Worm (Caenorhabditis elegans): ENCODE measurements around the gene ceh-75.

The ceh-75 gene

ce11 chrV:9918410-9918809 is 2.7 kb upstream of the ceh-75 start, which contains the start of gene C50H2.5:
TSS of gene C50H2.5 (plus strand) at chrV:9918710.
- no peak for TF ChIP-seq sem-4 (tag; optimal IDR thresholded peaks at IDR 0.05)
- no peak for TF ChIP-seq mab-5 (tag; optimal IDR thresholded peaks at IDR 0.05)
- no peak for TF ChIP-seq ztf-11 (tag; optimal IDR thresholded peaks at IDR 0.05)
- no peak for TF ChIP-seq gmeb-1 (tag; optimal IDR thresholded peaks at IDR 0.05)
- no peak for TF ChIP-seq nhr-23 (tag; optimal IDR thresholded peaks at IDR 0.05)
- TF ChIP-seq nhr-12 (tag; optimal IDR thresholded peaks at IDR 0.05), result no peak
- no peak for TF ChIP-seq ama-1 (optimal IDR thresholded peaks at IDR 0.05)
- no peak for TF ChIP-seq nhr-6 (tag; optimal IDR thresholded peaks at IDR 0.05)
- TF ChIP-seq nhr-25 (tag; optimal IDR thresholded peaks at IDR 0.05), result no peak
- TF ChIP-seq mbf-1 (tag; optimal IDR thresholded peaks at IDR 0.05), result no peak

DNA sequence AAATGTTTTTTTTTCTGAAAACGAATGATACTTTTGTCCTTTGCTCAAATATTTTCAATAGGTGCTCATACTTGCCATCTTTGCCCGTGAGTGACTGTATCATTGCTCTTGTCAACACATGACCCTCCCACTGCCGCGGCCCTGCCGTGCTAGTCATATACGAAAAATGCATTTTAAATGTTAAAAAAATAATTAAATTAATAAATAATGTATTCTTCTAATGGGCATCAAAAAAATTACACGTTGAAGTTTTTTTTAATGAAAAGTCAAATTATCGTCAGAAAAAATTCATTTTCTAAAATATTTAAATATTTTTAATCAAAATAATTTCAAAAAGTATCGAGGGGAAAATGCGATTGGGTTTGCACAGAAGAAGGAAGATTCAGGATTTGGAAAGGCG is 1.3 kb downstream of the ceh-75 start, which contains the start of gene C50H2.7:
TSS of gene C50H2.7 (plus strand) at position 301 of the 400 bp plus-strand sequence.
- no peak for TF ChIP-seq fos-1 (tag; optimal IDR thresholded peaks at IDR 0.05)
- no peak for TF ChIP-seq unc-55 (GFP tag; optimal IDR thresholded peaks at IDR 0.05)
- no peak for TF ChIP-seq sem-4 (tag; optimal IDR thresholded peaks at IDR 0.05)
- no peak for TF ChIP-seq nhr-12 (tag; optimal IDR thresholded peaks at IDR 0.05)
- no peak for TF ChIP-seq unc-62 (GFP tag; optimal IDR thresholded peaks at IDR 0.05)
- TF ChIP-seq ZK546.5 (tag; optimal IDR thresholded peaks at IDR 0.05), result no peak
- TF ChIP-seq egl-27 (tag; optimal IDR thresholded peaks at IDR 0.05), result no peak
- no peak for TF ChIP-seq unc-39 (tag; optimal IDR thresholded peaks at IDR 0.05)
- no peak for TF ChIP-seq dmd-4 (tag; optimal IDR thresholded peaks at IDR 0.05)
- no peak for TF ChIP-seq ama-1 (optimal IDR thresholded peaks at IDR 0.05)
- no peak for TF ChIP-seq ceh-16 (tag; optimal IDR thresholded peaks at IDR 0.05)
- no peak for TF ChIP-seq sma-9 (GFP tag; optimal IDR thresholded peaks at IDR 0.05)
- no peak for TF ChIP-seq sma-9 (tag; optimal IDR thresholded peaks at IDR 0.05)

DNA sequence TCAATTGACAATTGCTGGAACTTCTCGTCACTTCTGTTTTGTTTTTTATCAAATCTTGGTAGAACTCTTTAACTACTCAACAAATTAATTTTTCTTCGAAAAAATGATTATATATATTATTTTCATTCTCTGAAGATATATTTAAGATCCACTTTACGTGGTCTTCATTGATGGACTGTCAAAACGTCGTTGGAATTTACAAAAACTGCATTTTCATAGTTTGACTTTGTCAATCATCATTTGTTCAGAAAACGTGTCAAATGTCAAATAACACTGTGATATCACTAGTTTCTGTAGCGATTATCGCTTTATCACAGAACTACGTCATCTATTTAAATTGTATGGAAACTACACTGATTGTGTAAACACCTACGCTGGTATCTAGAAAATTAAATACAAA is 3.3 kb downstream of the ceh-75 start:
- no peak for TF ChIP-seq lin-13 (GFP tag; optimal IDR thresholded peaks at IDR 0.05)
- TF ChIP-seq ceh-82 (tag; optimal IDR thresholded peaks at IDR 0.05), result no peak
- no peak for TF ChIP-seq unc-39 (tag; optimal IDR thresholded peaks at IDR 0.05)
- TF ChIP-seq ama-1 (optimal IDR thresholded peaks at IDR 0.05), result no peak
- TF ChIP-seq sma-9 (GFP tag; optimal IDR thresholded peaks at IDR 0.05), result no peak
- no peak for TF ChIP-seq sma-9 (tag; optimal IDR thresholded peaks at IDR 0.05)

DNA sequence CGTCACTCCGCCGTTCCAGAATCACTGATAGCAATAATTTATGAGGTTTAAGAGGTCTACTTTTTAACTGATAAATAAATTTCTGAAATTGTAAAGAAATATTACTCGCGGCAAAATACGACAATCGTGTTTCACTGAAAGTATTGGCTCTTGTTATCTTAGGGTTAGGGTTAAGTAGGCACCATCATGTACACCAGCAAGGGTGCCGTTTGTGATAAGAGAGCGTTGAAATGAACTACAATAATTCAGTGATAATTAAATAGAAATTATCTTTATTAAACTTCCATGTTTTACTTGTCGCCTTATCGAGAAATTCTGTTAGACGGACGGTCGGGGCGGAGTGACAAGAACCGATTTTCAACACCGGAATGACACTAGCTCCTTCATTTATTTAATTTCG is 4.5 kb downstream of the ceh-75 start:
- TF ChIP-seq snpc-4 (tag; optimal IDR thresholded peaks at IDR 0.05) (no peak), fos-1 (tag; optimal IDR thresholded peaks at IDR 0.05) (peak; percentile 75), gmeb-1 (tag; optimal IDR thresholded peaks at IDR 0.05) (peak; percentile 10), dmd-4 (tag; optimal IDR thresholded peaks at IDR 0.05) (no peak), sma-9 (GFP tag; optimal IDR thresholded peaks at IDR 0.05) (peak; percentile 61), sma-9 (tag; optimal IDR thresholded peaks at IDR 0.05) (no peak), mbf-1 (tag; optimal IDR thresholded peaks at IDR 0.05) (no peak), nhr-77 (tag; optimal IDR thresholded peaks at IDR 0.05) (no peak), crh-2 (tag; optimal IDR thresholded peaks at IDR 0.05) (peak; percentile 49), ceh-82 (tag; optimal IDR thresholded peaks at IDR 0.05) (no peak), nhr-11 (tag; optimal IDR thresholded peaks at IDR 0.05) (no peak), R02D3.7 (tag; optimal IDR thresholded peaks at IDR 0.05) (no peak), lsy-2 (tag; optimal IDR thresholded peaks at IDR 0.05) (no peak), egl-27 (tag; optimal IDR thresholded peaks at IDR 0.05) (peak; percentile 34), ztf-4 (tag; optimal IDR thresholded peaks at IDR 0.05) (no peak)

ce11 chrV:9926240-9926639 is 5.1 kb downstream of the ceh-75 start, which contains the start of gene C50H2.13:
TSS of gene C50H2.13 (plus strand) at chrV:9926540.
- no peak for TF ChIP-seq fos-1 (tag; optimal IDR thresholded peaks at IDR 0.05)

- TF ChIP-seq F13H6.1 (tag; optimal IDR thresholded peaks at IDR 0.05) (no peak), gmeb-1 (tag; optimal IDR thresholded peaks at IDR 0.05) (no peak), nhr-237 (tag; optimal IDR thresholded peaks at IDR 0.05) (no peak), crh-2 (tag; optimal IDR thresholded peaks at IDR 0.05) (no peak), unc-39 (tag; optimal IDR thresholded peaks at IDR 0.05) (no peak), nhr-77 (tag; optimal IDR thresholded peaks at IDR 0.05) (no peak), elt-1 (tag; optimal IDR thresholded peaks at IDR 0.05) (no peak), ceh-16 (tag; optimal IDR thresholded peaks at IDR 0.05) (no peak), sma-3 (GFP tag; optimal IDR thresholded peaks at IDR 0.05) (no peak), mbf-1 (tag; optimal IDR thresholded peaks at IDR 0.05) (no peak), snpc-4 (tag; optimal IDR thresholded peaks at IDR 0.05) (no peak), ztf-1 (GFP tag; conservative IDR thresholded peaks at IDR 0.05) (no peak), mab-5 (tag; optimal IDR thresholded peaks at IDR 0.05) (no peak), mdl-1 (tag; optimal IDR thresholded peaks at IDR 0.05) (no peak), ama-1 (optimal IDR thresholded peaks at IDR 0.05) (no peak)
Observed at ce11 chrV:9927381-9927780, 6.2 kb downstream of the ceh-75 start.
